Fruit fly (Drosophila melanogaster) whole organism, prepupa: ENCODE results near the gene CG10011.

Experiments used
- Blimp-1 ChIP-seq: fragments of 200-800 bp; sonication (Bioruptor generic); optimal IDR thresholded peaks from 3 replicates; lab custom pipeline; 2017; ENCODE audit warnings: missing biosample characterization, missing genetic modification characterization, mild to moderate bottlenecking, moderate library complexity, missing genetic modification reagents
- CG10631 ChIP-seq: fragments of 200-800 bp; sonication (Bioruptor generic); optimal IDR thresholded peaks from 2 replicates; lab custom pipeline; 2016; ENCODE audit warnings: missing biosample characterization, missing genetic modification characterization
- CG10669 ChIP-seq: fragments of 200-800 bp; sonication (Bioruptor generic); optimal IDR thresholded peaks from 3 replicates; lab custom pipeline; 2018; ENCODE audit warnings: missing biosample characterization, mild to moderate bottlenecking, missing genetic modification characterization, moderate library complexity
- CG11294 ChIP-seq: fragments of 200-800 bp; sonication (Bioruptor generic); IDR thresholded peaks from 2 replicates; pipeline ENCODE4 v1.3.6; 2022; ENCODE audit warnings: missing biosample characterization, missing genetic modification characterization
- CG11902 ChIP-seq: fragments of 200-800 bp; sonication (Bioruptor generic); optimal IDR thresholded peaks from 3 replicates; lab custom pipeline; 2016; ENCODE audit warnings: missing biosample characterization, missing genetic modification characterization
- CG1621 ChIP-seq: fragments of 200-800 bp; sonication (Bioruptor generic); optimal IDR thresholded peaks from 3 replicates; lab custom pipeline; 2018; ENCODE audit warnings: missing biosample characterization, mild to moderate bottlenecking, missing genetic modification characterization
- CG3032 ChIP-seq: fragments of 200-800 bp; optimal IDR thresholded peaks from 2 replicates; lab custom pipeline; 2019; ENCODE audit warnings: missing biosample characterization, mild to moderate bottlenecking, missing genetic modification characterization, moderate library complexity
- CG31627 ChIP-seq: fragments of 200-800 bp; sonication (Bioruptor generic); optimal IDR thresholded peaks from 3 replicates; lab custom pipeline; 2016; ENCODE audit warnings: missing biosample characterization, missing genetic modification characterization
- CG32006 ChIP-seq: fragments of 200-800 bp; sonication (Bioruptor generic); optimal IDR thresholded peaks from 3 replicates; lab custom pipeline; 2017; ENCODE audit warnings: missing biosample characterization, mild to moderate bottlenecking, missing genetic modification characterization
- CG34406 ChIP-seq: fragments of 200-800 bp; sonication (Bioruptor generic); optimal IDR thresholded peaks from 3 replicates; lab custom pipeline; 2016; ENCODE audit warnings: missing biosample characterization, missing genetic modification characterization
- CG3919 ChIP-seq: fragments of 200-800 bp; sonication (Bioruptor generic); optimal IDR thresholded peaks from 3 replicates; lab custom pipeline; 2016; ENCODE audit warnings: missing biosample characterization, missing genetic modification characterization
- CG6163 ChIP-seq: fragments of 200-800 bp; sonication (Bioruptor generic); IDR thresholded peaks from 3 replicates; pipeline ENCODE4 v1.3.6; 2022; ENCODE audit warnings: missing biosample characterization, missing genetic modification characterization
- CG6276 ChIP-seq: fragments of 200-800 bp; sonication (Bioruptor generic); optimal IDR thresholded peaks from 2 replicates; lab custom pipeline; 2017; ENCODE audit warnings: missing biosample characterization, mild to moderate bottlenecking, missing genetic modification characterization
- CG6808 ChIP-seq: fragments of 200-800 bp; sonication (Bioruptor generic); optimal IDR thresholded peaks from 3 replicates; lab custom pipeline; 2017; ENCODE audit warnings: missing biosample characterization, missing genetic modification characterization, mild to moderate bottlenecking, moderate library complexity, missing genetic modification reagents
- CG7368 ChIP-seq: fragments of 200-800 bp; sonication (Bioruptor generic); optimal IDR thresholded peaks from 3 replicates; lab custom pipeline; 2016; ENCODE audit warnings: missing biosample characterization, missing genetic modification characterization
- CG8119 ChIP-seq: fragments of 200-800 bp; sonication (Bioruptor generic); IDR thresholded peaks from 3 replicates; pipeline ENCODE4 v1.3.6; 2022; ENCODE audit warnings: missing biosample characterization, missing genetic modification characterization
- CG9139 ChIP-seq: fragments of 200-800 bp; sonication (Bioruptor generic); optimal IDR thresholded peaks from 3 replicates; lab custom pipeline; 2017; ENCODE audit warnings: missing biosample characterization, mild to moderate bottlenecking, missing genetic modification characterization
- Eip78C ChIP-seq: fragments of 200-800 bp; sonication (Bioruptor generic); peaks from one replicate; lab custom pipeline; 2016; ENCODE audit warnings: missing biosample characterization, missing genetic modification characterization
- Eip93F ChIP-seq: fragments of 200-800 bp; sonication (Bioruptor generic); optimal IDR thresholded peaks from 2 replicates; lab custom pipeline; 2016; ENCODE audit warnings: missing biosample characterization, mild to moderate bottlenecking, missing genetic modification characterization
- Ets21C ChIP-seq: fragments of 200-800 bp; sonication (Bioruptor generic); optimal IDR thresholded peaks from 3 replicates; lab custom pipeline; 2016; ENCODE audit warnings: missing biosample characterization, missing genetic modification characterization
- Ets96B ChIP-seq: fragments of 200-800 bp; optimal IDR thresholded peaks from 2 replicates; lab custom pipeline; 2019; ENCODE audit warnings: missing biosample characterization, mild to moderate bottlenecking, missing genetic modification characterization, moderate library complexity
- Gug ChIP-seq: fragments of 200-800 bp; sonication (Bioruptor generic); IDR thresholded peaks from 2 replicates; pipeline ENCODE4 v1.3.6; 2022; ENCODE audit warnings: missing biosample characterization, missing genetic modification characterization
- Hr38 ChIP-seq: sonication (Bioruptor generic); optimal IDR thresholded peaks from 2 replicates; lab custom pipeline; 2016; ENCODE audit warnings: missing biosample characterization, missing genetic modification characterization
- Hr39 ChIP-seq: fragments of 200-800 bp; sonication (Bioruptor generic); optimal IDR thresholded peaks from 2 replicates; lab custom pipeline; 2016; ENCODE audit warnings: missing biosample characterization, missing genetic modification characterization
- Smox ChIP-seq: fragments of 200-800 bp; sonication (Bioruptor generic); optimal IDR thresholded peaks from 3 replicates; lab custom pipeline; 2016; ENCODE audit warnings: missing biosample characterization, missing genetic modification characterization
- Sox14 ChIP-seq: fragments of 200-800 bp; sonication (Bioruptor generic); optimal IDR thresholded peaks from 3 replicates; lab custom pipeline; 2016; ENCODE audit warnings: missing biosample characterization, missing genetic modification characterization
- Sox15 ChIP-seq: fragments of 200-800 bp; sonication (Bioruptor generic); optimal IDR thresholded peaks from 3 replicates; lab custom pipeline; 2016; ENCODE audit warnings: missing biosample characterization, missing genetic modification characterization
- achi ChIP-seq: fragments of 200-800 bp; sonication (Bioruptor generic); optimal IDR thresholded peaks from 3 replicates; lab custom pipeline; 2016; ENCODE audit warnings: missing biosample characterization, missing genetic modification characterization
- acj6 ChIP-seq: fragments of 200-800 bp; sonication (Bioruptor generic); optimal IDR thresholded peaks from 3 replicates; lab custom pipeline; 2016; ENCODE audit warnings: missing biosample characterization, missing genetic modification characterization
- cyc ChIP-seq: fragments of 200-800 bp; sonication (Bioruptor generic); optimal IDR thresholded peaks from 3 replicates; lab custom pipeline; 2016; ENCODE audit warnings: missing biosample characterization, missing genetic modification characterization
- dac ChIP-seq: fragments of 200-800 bp; sonication (Bioruptor generic); optimal IDR thresholded peaks from 2 replicates; lab custom pipeline; 2017; ENCODE audit warnings: missing biosample characterization, mild to moderate bottlenecking, missing genetic modification characterization
- esn ChIP-seq: fragments of 200-800 bp; sonication (Bioruptor generic); optimal IDR thresholded peaks from 2 replicates; lab custom pipeline; 2016; ENCODE audit warnings: missing biosample characterization, mild to moderate bottlenecking, missing genetic modification characterization, moderate library complexity
- fd59A ChIP-seq: fragments of 200-800 bp; sonication (Bioruptor generic); optimal IDR thresholded peaks from 2 replicates; lab custom pipeline; 2017; ENCODE audit warnings: missing biosample characterization, mild to moderate bottlenecking, missing genetic modification characterization, missing genetic modification reagents
- fd85E ChIP-seq: fragments of 200-800 bp; sonication (Bioruptor generic); optimal IDR thresholded peaks from 3 replicates; lab custom pipeline; 2016; ENCODE audit warnings: missing biosample characterization, missing genetic modification characterization
- lz ChIP-seq: fragments of 200-800 bp; sonication (Bioruptor generic); optimal IDR thresholded peaks from 3 replicates; lab custom pipeline; 2016; ENCODE audit warnings: missing biosample characterization, missing genetic modification characterization
- net ChIP-seq: fragments of 200-800 bp; sonication (Bioruptor generic); optimal IDR thresholded peaks from 3 replicates; lab custom pipeline; 2016; ENCODE audit warnings: missing biosample characterization, missing genetic modification characterization
- salr ChIP-seq, 2 experiments: fragments of 200-800 bp; sonication (Bioruptor generic); optimal IDR thresholded peaks; 3 replicates each; lab custom pipeline; 2016 to 2018; ENCODE audit warnings: missing biosample characterization in 2 of 2, missing genetic modification characterization in 2 of 2, mild to moderate bottlenecking in 1 of 2
- spab ChIP-seq: fragments of 200-800 bp; sonication (Bioruptor generic); optimal IDR thresholded peaks from 2 replicates; lab custom pipeline; 2017; ENCODE audit warnings: missing biosample characterization, mild to moderate bottlenecking, missing genetic modification characterization, missing genetic modification reagents
- ss ChIP-seq, 2 experiments: fragments of 200-800 bp; sonication (Bioruptor generic); optimal IDR thresholded peaks; 2 replicates in 1 of 2; 3 replicates in 1 of 2; lab custom pipeline; 2017 to 2018; ENCODE audit warnings: mild to moderate bottlenecking in 2 of 2, missing biosample characterization in 2 of 2, missing genetic modification characterization in 2 of 2, moderate library complexity in 1 of 2
- svp ChIP-seq: fragments of 200-800 bp; sonication (Bioruptor generic); peaks from one replicate; lab custom pipeline; 2016; ENCODE audit warnings: missing biosample characterization, missing genetic modification characterization
- topi ChIP-seq: fragments of 200-800 bp; sonication (Bioruptor generic); optimal IDR thresholded peaks from 3 replicates; lab custom pipeline; 2016; ENCODE audit warnings: missing biosample characterization, missing genetic modification characterization
- vri ChIP-seq: fragments of 200-800 bp; sonication (Bioruptor generic); optimal IDR thresholded peaks from 3 replicates; lab custom pipeline; 2016; ENCODE audit warnings: missing biosample characterization, mild to moderate bottlenecking, missing genetic modification characterization

CG10011 gene

DNA sequence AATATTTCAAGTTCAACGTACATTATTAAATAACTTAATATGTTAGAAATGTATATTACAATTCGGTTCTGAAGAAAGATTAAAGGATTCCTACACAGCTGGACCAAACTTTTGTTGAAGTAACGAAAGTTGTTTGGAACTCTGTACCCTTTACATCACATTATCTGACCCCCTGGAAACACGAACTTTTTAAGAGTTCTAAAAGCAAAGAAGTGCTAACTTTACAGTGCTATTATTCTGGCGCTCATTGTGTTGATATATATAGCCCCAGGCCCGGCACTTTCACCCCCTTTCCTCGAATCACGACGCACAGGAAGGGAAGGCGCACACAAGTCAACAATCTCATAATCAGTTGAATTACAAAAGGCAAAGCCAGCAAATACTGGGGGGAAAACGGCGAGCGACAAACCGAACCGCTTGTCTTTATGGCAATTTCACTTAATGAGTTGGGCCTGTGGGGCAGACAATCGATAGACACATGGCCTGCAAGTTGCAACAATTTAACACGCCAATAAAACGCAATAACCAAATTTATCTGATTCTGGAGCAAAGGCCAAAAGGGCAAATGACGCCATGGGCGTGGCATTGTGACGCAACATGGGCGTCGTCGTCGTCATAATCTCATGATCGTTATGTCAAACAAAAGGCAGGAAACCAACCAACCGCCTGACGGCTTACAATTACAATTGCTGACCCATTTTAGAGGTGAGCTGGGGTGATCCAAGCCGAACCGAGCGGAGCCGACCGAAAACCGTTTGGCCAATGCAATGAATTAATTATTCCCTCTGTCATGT, 5.5 kb downstream of the CG10011 start (continued):
- TF ChIP-seq Ets21C (GFP tag; lab: Kevin White, UChicago) (no peak), CG10669 (GFP tag; lab: Kevin White, UChicago) (peak; percentile 30), dac (GFP tag; lab: Kevin White, UChicago) (no peak), ss (GFP tag; optimal IDR thresholded peaks at IDR 0.05; lab: Kevin White, UChicago) (peak in 1 of 2 experiments; percentile 37), CG31627 (GFP tag; lab: Kevin White, UChicago) (peak; percentile 13), salr (GFP tag; optimal IDR thresholded peaks at IDR 0.05; lab: Kevin White, UChicago) (peak in 1 of 2 experiments; percentile 71), Ets96B (tag; lab: Kevin White, UChicago) (peak; percentile 53), esn (GFP tag; lab: Kevin White, UChicago) (peak; percentile 55), vri (GFP tag; lab: Kevin White, UChicago) (peak; percentile 78), acj6 (GFP tag; lab: Kevin White, UChicago) (peak; percentile 67), Blimp-1 (peak; percentile 14), fd85E (GFP tag; lab: Kevin White, UChicago) (no peak), Gug (GFP tag; lab: Robert Waterston, UW) (no peak), CG10631 (GFP tag; lab: Kevin White, UChicago) (peak; percentile 60)

DNA sequence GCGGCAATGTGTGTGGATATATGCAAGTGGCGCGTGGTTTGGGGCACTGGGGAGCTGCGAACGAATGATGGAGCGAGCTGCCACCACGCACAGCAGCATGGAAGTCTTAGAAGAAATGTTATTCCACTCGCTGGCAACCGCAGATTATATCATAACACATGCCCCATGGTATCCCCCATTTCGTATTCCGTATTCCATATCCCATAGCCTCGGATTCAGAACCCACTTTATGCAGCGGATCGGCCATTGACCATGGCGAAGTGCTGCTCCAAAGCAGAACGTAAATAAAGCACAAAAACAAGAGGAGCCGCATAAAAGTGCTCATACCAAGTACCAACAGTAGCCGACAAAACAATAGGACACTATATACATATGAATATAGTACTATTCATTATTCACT, 6.2 kb downstream of the CG10011 start:
- no peak for TF ChIP-seq acj6 (GFP tag; lab: Kevin White, UChicago)
- TF ChIP-seq ss (GFP tag; optimal IDR thresholded peaks at IDR 0.05; lab: Kevin White, UChicago), result no peak
- TF ChIP-seq cyc (GFP tag; lab: Kevin White, UChicago), result no peak
- no peak for TF ChIP-seq achi
- no peak for TF ChIP-seq CG1621 (tag; lab: Kevin White, UChicago)
- TF ChIP-seq esn (GFP tag; lab: Kevin White, UChicago), result no peak
- TF ChIP-seq Hr39 (GFP tag; lab: Kevin White, UChicago), result no peak
- no peak for TF ChIP-seq CG3032 (tag; lab: Kevin White, UChicago)
- no peak for TF ChIP-seq CG6163 (GFP tag; lab: Robert Waterston, UW)
- TF ChIP-seq Hr38 (GFP tag; lab: Kevin White, UChicago), result no peak
- no peak for TF ChIP-seq CG11294 (GFP tag; lab: Robert Waterston, UW)
- no peak for TF ChIP-seq fd59A (GFP tag; lab: Kevin White, UChicago)
- no peak for TF ChIP-seq CG6276 (GFP tag; lab: Kevin White, UChicago)
- no peak for TF ChIP-seq CG11902
- no peak for TF ChIP-seq CG34406
- no peak for TF ChIP-seq lz

DNA sequence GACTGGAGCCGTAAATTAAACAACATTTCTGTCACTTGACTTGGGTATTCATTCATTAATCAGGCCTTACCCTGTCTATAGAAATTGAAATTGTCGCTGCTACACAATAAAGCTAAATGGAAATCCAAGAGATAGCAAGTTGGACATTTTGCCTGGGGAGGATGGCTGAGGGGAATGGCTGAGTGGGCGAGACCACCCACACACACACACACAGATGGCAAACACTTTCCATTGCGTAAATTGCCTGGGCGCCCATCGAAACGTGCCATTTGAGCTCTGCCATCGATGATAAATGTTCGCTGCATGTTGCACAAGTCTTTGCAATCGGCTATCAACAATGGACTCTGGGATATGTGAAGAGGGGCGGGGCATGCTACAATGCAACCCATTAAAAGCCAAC, 7.6 kb downstream of the CG10011 start:
- TF ChIP-seq CG8119 (GFP tag; lab: Robert Waterston, UW) (0 out of 3 replicates have a peak, but pooled peaks have one; percentile 16), CG7368 (no peak), achi (no peak), svp (peak; percentile 33), CG6808 (GFP tag; lab: Kevin White, UChicago) (no peak)

DNA sequence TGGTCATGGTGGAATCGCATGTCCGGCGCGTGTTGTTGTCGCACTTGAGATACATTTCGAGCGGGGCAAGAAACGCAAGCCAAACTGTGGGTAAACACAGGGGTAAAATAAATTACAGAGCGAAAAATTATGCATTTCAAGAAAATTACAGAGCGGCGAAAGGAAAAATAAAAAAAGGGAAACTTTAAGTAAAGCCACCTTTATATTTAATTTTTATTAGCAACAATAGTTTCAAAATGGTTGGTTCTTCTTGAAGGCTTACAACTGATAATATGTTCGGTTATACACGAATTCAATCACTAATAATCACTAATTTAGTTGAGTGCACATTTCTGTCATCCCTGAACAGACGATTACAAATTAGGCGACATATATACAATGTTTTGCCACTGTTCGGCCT, 11.3 kb downstream of the CG10011 start:
- no peak for TF ChIP-seq Hr38 (GFP tag; lab: Kevin White, UChicago)
- TF ChIP-seq topi (GFP tag; lab: Kevin White, UChicago), result peak; percentile 21
- peak; percentile 51 for TF ChIP-seq CG3919
- peak; percentile 27 for TF ChIP-seq acj6 (GFP tag; lab: Kevin White, UChicago)
- TF ChIP-seq Sox14, result peak; percentile 36
- peak; percentile 32 for TF ChIP-seq lz
- TF ChIP-seq CG9139 (GFP tag; lab: Kevin White, UChicago), result no peak
- TF ChIP-seq salr (GFP tag; optimal IDR thresholded peaks at IDR 0.05; lab: Kevin White, UChicago), result peak in 1 of 2 experiments; percentile 2
- TF ChIP-seq CG34406, result peak; percentile 28
- TF ChIP-seq cyc (GFP tag; lab: Kevin White, UChicago), result peak; percentile 25
- peak; percentile 40 for TF ChIP-seq Ets96B (tag; lab: Kevin White, UChicago)
- no peak for TF ChIP-seq Ets21C (GFP tag; lab: Kevin White, UChicago)
- peak; percentile 11 for TF ChIP-seq CG6808 (GFP tag; lab: Kevin White, UChicago)
- TF ChIP-seq Eip78C, result peak; percentile 94
- TF ChIP-seq CG7368, result peak; percentile 28
- TF ChIP-seq Gug (GFP tag; lab: Robert Waterston, UW), result peak; percentile 55
- no peak for TF ChIP-seq dac (GFP tag; lab: Kevin White, UChicago)
- no peak for TF ChIP-seq Eip93F (GFP tag; lab: Kevin White, UChicago)
- peak; percentile 80 for TF ChIP-seq CG32006
- no peak for TF ChIP-seq Sox15 (GFP tag; lab: Kevin White, UChicago)
- peak; percentile 43 for TF ChIP-seq Hr39 (GFP tag; lab: Kevin White, UChicago)
- peak; percentile 38 for TF ChIP-seq spab (GFP tag; lab: Kevin White, UChicago)
- TF ChIP-seq CG6276 (GFP tag; lab: Kevin White, UChicago), result peak; percentile 57
- TF ChIP-seq net (GFP tag; lab: Kevin White, UChicago), result peak; percentile 46
- TF ChIP-seq CG11902, result peak; percentile 20
- TF ChIP-seq CG31627 (GFP tag; lab: Kevin White, UChicago), result peak; percentile 29
- peak; percentile 48 for TF ChIP-seq Smox (GFP tag; lab: Kevin White, UChicago)
